Fruit fly (Drosophila melanogaster) whole organism, embryonic: ENCODE measurements around the gene CG18858.

Source experiments
- Ada2b ChIP-seq: fragments of 200-800 bp; sonication (Bioruptor generic); IDR thresholded peaks from 2 replicates; pipeline ENCODE4 v1.3.6; 2022; ENCODE audit warnings: missing biosample characterization, missing genetic modification characterization
- BtbVII ChIP-seq: fragments of 200-800 bp; sonication (Bioruptor generic); optimal IDR thresholded peaks from 3 replicates; lab custom pipeline; 2017; ENCODE audit warnings: missing biosample characterization, mild to moderate bottlenecking, missing genetic modification characterization
- CG11695 ChIP-seq: fragments of 200-800 bp; sonication (Bioruptor generic); IDR thresholded peaks from 3 replicates; pipeline ENCODE4 v1.3.6; 2022; ENCODE audit warnings: missing biosample characterization, missing genetic modification characterization
- CG1233 ChIP-seq: fragments of 200-800 bp; sonication (Bioruptor generic); optimal IDR thresholded peaks from 4 replicates; lab custom pipeline; 2018; ENCODE audit warnings: missing biosample characterization, mild to moderate bottlenecking, missing genetic modification characterization
- CG13296 ChIP-seq: fragments of 200-800 bp; sonication (Bioruptor generic); optimal IDR thresholded peaks from 3 replicates; lab custom pipeline; 2018; ENCODE audit warnings: missing biosample characterization, mild to moderate bottlenecking, missing genetic modification characterization
- CG13424 ChIP-seq: fragments of 200-800 bp; sonication (Bioruptor generic); optimal IDR thresholded peaks from 2 replicates; lab custom pipeline; 2019; ENCODE audit warnings: missing biosample characterization, mild to moderate bottlenecking, missing genetic modification characterization, moderate library complexity
- CG1529 ChIP-seq: fragments of 200-800 bp; sonication (Bioruptor generic); optimal IDR thresholded peaks from 3 replicates; lab custom pipeline; 2018; ENCODE audit warnings: missing biosample characterization, missing genetic modification characterization
- CG17328 ChIP-seq: fragments of 200-800 bp; sonication (Bioruptor generic); IDR thresholded peaks from 2 replicates; pipeline ENCODE4 v1.3.6; 2022; ENCODE audit warnings: missing biosample characterization, missing genetic modification characterization
- CG18262 ChIP-seq: fragments of 200-800 bp; optimal IDR thresholded peaks from 3 replicates; lab custom pipeline; 2019; ENCODE audit warnings: missing biosample characterization, mild to moderate bottlenecking, missing genetic modification characterization, moderate library complexity
- CG2678 ChIP-seq: fragments of 200-800 bp; sonication (Bioruptor generic); optimal IDR thresholded peaks from 3 replicates; lab custom pipeline; 2019; ENCODE audit warnings: missing biosample characterization, mild to moderate bottlenecking, missing genetic modification characterization, moderate library complexity
- CG31224 ChIP-seq: fragments of 200-800 bp; sonication (Bioruptor generic); IDR thresholded peaks from 2 replicates; pipeline ENCODE4 v1.3.6; 2022; ENCODE audit warnings: missing biosample characterization, missing genetic modification characterization
- CG4424 ChIP-seq: fragments of 200-800 bp; sonication (Bioruptor generic); optimal IDR thresholded peaks from 3 replicates; lab custom pipeline; 2016; ENCODE audit warnings: missing biosample characterization, missing genetic modification characterization
- CG5953 ChIP-seq: fragments of 200-800 bp; sonication (Bioruptor generic); IDR thresholded peaks from 2 replicates; pipeline ENCODE4 v1.3.6; 2022; ENCODE audit warnings: missing biosample characterization, missing genetic modification characterization
- CG7357 ChIP-seq: fragments of 200-800 bp; sonication (Bioruptor generic); IDR thresholded peaks from 3 replicates; pipeline ENCODE4 v1.3.6; 2022; ENCODE audit warnings: missing biosample characterization, missing genetic modification characterization
- CG7963 ChIP-seq: fragments of 200-800 bp; sonication (Bioruptor generic); IDR thresholded peaks from 3 replicates; pipeline ENCODE4 v1.3.6; 2022; ENCODE audit warnings: missing biosample characterization, missing genetic modification characterization; ENCODE audit not compliant: partially characterized antibody
- CG8478 ChIP-seq: fragments of >200 bp; optimal IDR thresholded peaks from 2 replicates; lab custom pipeline; 2018
- CG9932 ChIP-seq: fragments of 200-800 bp; sonication (Bioruptor generic); IDR thresholded peaks from 2 replicates; pipeline ENCODE4 v1.3.6; 2022; ENCODE audit warnings: missing biosample characterization, missing genetic modification characterization
- CHES-1-like ChIP-seq: fragments of 200-800 bp; sonication (Bioruptor generic); optimal IDR thresholded peaks from 2 replicates; lab custom pipeline; 2016; ENCODE audit warnings: missing biosample characterization, missing genetic modification characterization
- Dfd ChIP-seq, 2 experiments: fragments of >200 bp; optimal IDR thresholded peaks; 2 replicates each; lab custom pipeline; 2017; ENCODE audit warnings: missing biosample characterization in 2 of 2, missing genetic modification characterization in 2 of 2
- Elba2 ChIP-seq: fragments of 200-800 bp; sonication (Bioruptor generic); optimal IDR thresholded peaks from 3 replicates; lab custom pipeline; 2016; ENCODE audit warnings: missing biosample characterization, missing genetic modification characterization
- HLHmδ ChIP-seq: fragments of 200-800 bp; sonication (Bioruptor generic); optimal IDR thresholded peaks from 2 replicates; lab custom pipeline; 2018; ENCODE audit warnings: missing biosample characterization, mild to moderate bottlenecking, missing genetic modification characterization, moderate library complexity
- Hand ChIP-seq: fragments of 200-800 bp; sonication (Bioruptor generic); optimal IDR thresholded peaks from 2 replicates; lab custom pipeline; 2017; ENCODE audit warnings: mild to moderate bottlenecking, missing biosample characterization, missing genetic modification reagents, missing genetic modification characterization
- Meics ChIP-seq: fragments of 200-800 bp; sonication (Bioruptor generic); optimal IDR thresholded peaks from 2 replicates; lab custom pipeline; 2017; ENCODE audit warnings: missing biosample characterization, mild to moderate bottlenecking, missing genetic modification characterization
- Myb ChIP-seq: fragments of 200-800 bp; sonication (Bioruptor generic); optimal IDR thresholded peaks from 2 replicates; lab custom pipeline; 2016; ENCODE audit warnings: missing biosample characterization, missing genetic modification characterization
- Nf-YC ChIP-seq: fragments of 200-800 bp; optimal IDR thresholded peaks from 3 replicates; lab custom pipeline; 2019; ENCODE audit warnings: missing biosample characterization, mild to moderate bottlenecking, missing genetic modification characterization, moderate library complexity
- Oaz ChIP-seq: fragments of 200-800 bp; sonication (Bioruptor generic); IDR thresholded peaks from 2 replicates; pipeline ENCODE4 v1.3.6; 2022; ENCODE audit warnings: missing biosample characterization, missing genetic modification characterization
- Rx ChIP-seq: fragments of 200-800 bp; sonication (Bioruptor generic); IDR thresholded peaks from 2 replicates; pipeline ENCODE4 v1.3.6; 2022; ENCODE audit warnings: missing biosample characterization, missing genetic modification characterization
- Sry-δ ChIP-seq: fragments of 200-800 bp; sonication (Bioruptor generic); optimal IDR thresholded peaks from 2 replicates; lab custom pipeline; 2016; ENCODE audit warnings: missing biosample characterization, missing genetic modification characterization
- Taf1 ChIP-seq: fragments of 200-800 bp; sonication (Bioruptor generic); IDR thresholded peaks from 2 replicates; pipeline ENCODE4 v1.3.6; 2022; ENCODE audit warnings: missing biosample characterization, missing genetic modification characterization
- Usf ChIP-seq: fragments of 200-800 bp; sonication (Bioruptor generic); optimal IDR thresholded peaks from 2 replicates; lab custom pipeline; 2017; ENCODE audit warnings: missing genotype, missing biosample characterization, missing genetic modification characterization
- Vsx1 ChIP-seq: fragments of 200-800 bp; sonication (Bioruptor generic); optimal IDR thresholded peaks from 2 replicates; lab custom pipeline; 2017; ENCODE audit warnings: missing biosample characterization, mild to moderate bottlenecking, missing genetic modification characterization, missing genetic modification reagents
- ara ChIP-seq: fragments of 200-800 bp; sonication (Bioruptor generic); IDR thresholded peaks from 2 replicates; pipeline ENCODE4 v1.3.6; 2022; ENCODE audit warnings: missing biosample characterization, missing genetic modification characterization
- az2 ChIP-seq: fragments of 200-800 bp; sonication (Bioruptor generic); optimal IDR thresholded peaks from 3 replicates; lab custom pipeline; 2016; ENCODE audit warnings: missing biosample characterization, missing genetic modification characterization
- bab2 ChIP-seq: fragments of 200-800 bp; sonication (Bioruptor generic); optimal IDR thresholded peaks from 2 replicates; lab custom pipeline; 2016; ENCODE audit warnings: missing biosample characterization, missing genetic modification characterization
- croc ChIP-seq: fragments of 200-800 bp; sonication (Bioruptor generic); conservative IDR thresholded peaks from 3 replicates; pipeline ENCODE4 v1.3.6; 2022; ENCODE audit warnings: missing biosample characterization, missing genetic modification characterization
- dpn ChIP-seq, 2 experiments: fragments of 200-800 bp; sonication (Bioruptor generic); optimal IDR thresholded peaks; 3 replicates each; lab custom pipeline; 2016; ENCODE audit warnings: missing biosample characterization in 2 of 2, missing genetic modification characterization in 2 of 2
- gsb-n ChIP-seq: fragments of 200-800 bp; sonication (Bioruptor generic); optimal IDR thresholded peaks from 3 replicates; lab custom pipeline; 2018; ENCODE audit warnings: missing biosample characterization, mild to moderate bottlenecking, missing genetic modification characterization
- gt ChIP-seq: fragments of 200-800 bp; sonication (Bioruptor generic); IDR thresholded peaks from 2 replicates; pipeline ENCODE4 v1.3.6; 2022; ENCODE audit warnings: missing biosample characterization, missing genetic modification characterization
- luna ChIP-seq: fragments of 200-800 bp; sonication (Bioruptor generic); optimal IDR thresholded peaks from 2 replicates; lab custom pipeline; 2016; ENCODE audit warnings: missing biosample characterization, missing genetic modification characterization
- mam ChIP-seq: fragments of 200-800 bp; sonication (Bioruptor generic); optimal IDR thresholded peaks from 3 replicates; lab custom pipeline; 2016; ENCODE audit warnings: missing biosample characterization, missing genetic modification characterization
- nmo ChIP-seq: fragments of 200-800 bp; sonication (Bioruptor generic); optimal IDR thresholded peaks from 2 replicates; lab custom pipeline; 2018; ENCODE audit warnings: missing biosample characterization, mild to moderate bottlenecking, missing genetic modification characterization, moderate library complexity
- p53 ChIP-seq: fragments of 200-800 bp; sonication (Bioruptor generic); optimal IDR thresholded peaks from 2 replicates; lab custom pipeline; 2016; ENCODE audit warnings: missing biosample characterization, missing genetic modification characterization
- pita ChIP-seq: fragments of 200-800 bp; sonication (Bioruptor generic); optimal IDR thresholded peaks from 2 replicates; lab custom pipeline; 2017; ENCODE audit warnings: missing biosample characterization, mild to moderate bottlenecking, missing genetic modification characterization
- repo ChIP-seq: fragments of 200-800 bp; sonication (Bioruptor generic); optimal IDR thresholded peaks from 2 replicates; lab custom pipeline; 2016; ENCODE audit warnings: missing biosample characterization, missing genetic modification characterization
- run ChIP-seq: fragments of 200-800 bp; sonication (Bioruptor generic); optimal IDR thresholded peaks from 3 replicates; lab custom pipeline; 2018; ENCODE audit warnings: missing biosample characterization, mild to moderate bottlenecking, missing genetic modification characterization
- sna ChIP-seq: fragments of 200-800 bp; sonication (Bioruptor generic); IDR thresholded peaks from 2 replicates; pipeline ENCODE4 v1.3.6; 2022; ENCODE audit warnings: missing biosample characterization, missing genetic modification characterization; ENCODE audit not compliant: partially characterized antibody
- ssp ChIP-seq: fragments of 200-800 bp; sonication (Bioruptor generic); IDR thresholded peaks from 2 replicates; pipeline ENCODE4 v1.3.6; 2022; ENCODE audit warnings: missing biosample characterization, missing genetic modification characterization
- stwl ChIP-seq: fragments of 200-800 bp; sonication (Bioruptor generic); optimal IDR thresholded peaks from 3 replicates; lab custom pipeline; 2018; ENCODE audit warnings: missing biosample characterization, mild to moderate bottlenecking, missing genetic modification characterization, moderate library complexity
- tx ChIP-seq: fragments of 200-800 bp; sonication (Bioruptor generic); optimal IDR thresholded peaks from 2 replicates; lab custom pipeline; 2016; ENCODE audit warnings: missing biosample characterization, missing genetic modification characterization
- usp ChIP-seq: fragments of >200 bp; optimal IDR thresholded peaks from 2 replicates; lab custom pipeline; 2017; ENCODE audit warnings: missing biosample characterization, missing genetic modification characterization
- zf30C ChIP-seq: fragments of 200-800 bp; sonication (Bioruptor generic); optimal IDR thresholded peaks from 3 replicates; lab custom pipeline; 2018; ENCODE audit warnings: missing biosample characterization, mild to moderate bottlenecking, missing genetic modification characterization

The CG18858 gene

dm6 chr2L:20416754-20417563 is 41.9 kb downstream of the CG18858 start, which contains the start of the genes CG10949 and Arpc2 (continued):
- TF ChIP-seq Vsx1 (GFP tag; lab: Kevin White, UChicago) (no peak), croc (GFP tag; lab: Robert Waterston, UW) (0 out of 3 replicates have a peak, but pooled peaks have one; percentile 17), ssp (GFP tag; lab: Robert Waterston, UW) (no peak), run (tag; lab: Kevin White, UChicago) (no peak), CG7357 (GFP tag; lab: Robert Waterston, UW) (peak; percentile 37; the same call in 1 of the 3 replicates), Sry-δ (GFP tag; lab: Kevin White, UChicago) (peak; percentile 84), tx (GFP tag; lab: Kevin White, UChicago) (no peak), CG31224 (GFP tag; lab: Robert Waterston, UW) (peak; percentile 77), Dfd (GFP tag; optimal IDR thresholded peaks at IDR 0.05; lab: Kevin White, UChicago) (no peak), Usf (GFP tag; lab: Kevin White, UChicago) (no peak), Meics (GFP tag; lab: Kevin White, UChicago) (peak; percentile 55), CG17328 (no peak), CG4424 (GFP tag; lab: Kevin White, UChicago) (peak; percentile 33), CG1529 (GFP tag; lab: Kevin White, UChicago) (no peak), CG9932 (GFP tag; lab: Robert Waterston, UW) (peak; percentile 63), CG13296 (GFP tag; lab: Kevin White, UChicago) (peak; percentile 48), CG18262 (tag; lab: Kevin White, UChicago) (peak; percentile 66), stwl (tag; lab: Kevin White, UChicago) (peak; percentile 66), CG2678 (peak; percentile 74), CG5953 (no peak), pita (GFP tag; lab: Kevin White, UChicago) (no peak), Taf1 (GFP tag; lab: Robert Waterston, UW) (peak; percentile 25; the same call in 1 of the 2 replicates), mam (GFP tag; lab: Kevin White, UChicago) (no peak), Oaz (GFP tag; lab: Robert Waterston, UW) (no peak), gt (GFP tag; lab: Robert Waterston, UW) (no peak), Ada2b (GFP tag; lab: Robert Waterston, UW) (no peak), repo (GFP tag; lab: Kevin White, UChicago) (no peak), HLHmδ (GFP tag; lab: Kevin White, UChicago) (no peak), Hand (no peak), CG1233 (no peak), CG11695 (GFP tag; lab: Robert Waterston, UW) (0 out of 3 replicates have a peak, but pooled peaks have one; percentile 20), Myb (GFP tag; lab: Kevin White, UChicago) (no peak), ara (no peak), dpn (GFP tag; optimal IDR thresholded peaks at IDR 0.05; lab: Kevin White, UChicago) (peak in 1 of 2 experiments; percentile 51), sna (GFP tag; lab: Robert Waterston, UW) (no peak), CHES-1-like (GFP tag; lab: Kevin White, UChicago) (no peak), CG13424 (tag; lab: Kevin White, UChicago) (peak; percentile 77), az2 (peak; percentile 52), Nf-YC (tag; lab: Kevin White, UChicago) (peak; percentile 69), gsb-n (tag; lab: Kevin White, UChicago) (no peak), Rx (GFP tag; lab: Robert Waterston, UW) (no peak), Elba2 (GFP tag; lab: Kevin White, UChicago) (no peak), usp (GFP tag; lab: Kevin White, UChicago) (no peak), p53 (GFP tag; lab: Kevin White, UChicago) (no peak), BtbVII (no peak), CG8478 (lab: Kevin White, UChicago) (no peak), nmo (GFP tag; lab: Kevin White, UChicago) (peak; percentile 54), bab2 (GFP tag; lab: Kevin White, UChicago) (no peak), CG7963 (GFP tag; lab: Robert Waterston, UW) (peak; percentile 52; the same call in 1 of the 3 replicates), zf30C (peak; percentile 18), luna (no peak)
